Worm (Caenorhabditis elegans): Measurements from ENCODE around the gene fipr-15.

DNA sequence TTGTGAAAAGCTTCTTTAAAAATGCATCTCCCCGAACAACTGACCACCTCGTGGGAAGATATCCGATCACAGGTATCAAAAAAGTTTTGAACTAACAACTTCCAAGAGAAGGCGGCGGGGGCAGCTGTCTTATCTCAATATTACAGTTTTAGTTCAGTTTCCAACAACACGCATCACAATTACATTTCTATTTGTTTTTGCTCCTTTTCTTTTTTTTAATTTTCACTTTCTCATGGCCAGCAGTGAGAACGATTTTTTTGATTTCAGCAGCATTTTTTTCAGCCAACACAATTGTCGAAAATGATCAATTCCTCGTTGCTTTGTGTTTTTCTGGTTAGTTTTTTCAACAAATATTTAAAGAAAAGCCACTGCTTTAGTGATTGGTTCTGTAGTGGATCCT is 32.7 kb downstream of the fipr-15 start, which contains the start of gene ZK593.2:
- no peak for TF ChIP-seq egl-27 (tag; optimal IDR thresholded peaks at IDR 0.05)
- TF ChIP-seq snpc-4 (tag; optimal IDR thresholded peaks at IDR 0.05), result no peak
- TF ChIP-seq lsy-2 (tag; optimal IDR thresholded peaks at IDR 0.05), result no peak
- TF ChIP-seq ztf-11 (tag; optimal IDR thresholded peaks at IDR 0.05), result no peak
- no peak for TF ChIP-seq lin-39 (tag; optimal IDR thresholded peaks at IDR 0.05)
- TF ChIP-seq tlp-1 (tag; optimal IDR thresholded peaks at IDR 0.05), result no peak
- TF ChIP-seq ceh-88 (GFP tag; IDR thresholded peaks at IDR 0.05), result no peak
- no peak for TF ChIP-seq nhr-90 (tag; optimal IDR thresholded peaks at IDR 0.05; ENCODE audit: poor library complexity)
- TF ChIP-seq fkh-4 (tag; optimal IDR thresholded peaks at IDR 0.05; ENCODE audit: borderline replicate concordance), result no peak

Measured in whole organism, L1 larva.